Fruit fly (Drosophila melanogaster): ENCODE results near the gene CG6462.
A peak's percentile ranks its signal among the peaks of the same experiment; 100 is the strongest.

Gene CG6462

DNA sequence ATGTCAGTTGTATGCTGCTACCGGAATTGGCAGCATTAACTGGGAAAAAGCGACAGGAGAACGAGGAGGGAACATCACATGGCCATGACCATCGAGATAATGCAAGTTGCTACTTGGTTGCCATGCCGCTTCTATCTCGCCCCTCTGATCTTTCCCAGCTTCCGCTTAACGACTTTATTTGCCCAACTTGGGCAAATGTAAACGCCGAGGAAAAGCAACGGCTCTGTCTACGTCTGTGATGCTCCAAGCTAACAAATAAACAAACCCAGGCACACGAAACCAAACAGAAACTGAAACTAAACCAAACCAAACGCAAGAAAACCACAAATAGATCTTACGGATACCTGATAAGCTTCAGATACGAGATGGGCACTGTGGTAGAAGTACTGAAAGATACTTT, 44.7 kb upstream of the CG6462 start (continued):
- no peak for TF ChIP-seq insv (GFP tag; optimal IDR thresholded peaks at IDR 0.05)
- TF ChIP-seq Blimp-1 (GFP tag; optimal IDR thresholded peaks at IDR 0.05): no peak
- no peak for TF ChIP-seq pita (GFP tag; optimal IDR thresholded peaks at IDR 0.05)
- TF ChIP-seq lilli (GFP tag; optimal IDR thresholded peaks at IDR 0.05): no peak
- TF ChIP-seq ems (GFP tag; optimal IDR thresholded peaks at IDR 0.05): no peak
- TF ChIP-seq z (GFP tag; IDR thresholded peaks at IDR 0.05): no peak
- no peak for TF ChIP-seq klu (GFP tag; IDR thresholded peaks at IDR 0.05)
- no peak for TF ChIP-seq CG1832 (GFP tag; optimal IDR thresholded peaks at IDR 0.05)
- peak; percentile 55; the same call in 2 of the 3 replicates for TF ChIP-seq ci (GFP tag; IDR thresholded peaks at IDR 0.05)
- TF ChIP-seq HLH54F (GFP tag; optimal IDR thresholded peaks at IDR 0.05): no peak
- no peak for TF ChIP-seq Side (GFP tag; optimal IDR thresholded peaks at IDR 0.05)
- no peak for TF ChIP-seq CG30403 (GFP tag; optimal IDR thresholded peaks at IDR 0.05)
- no peak for TF ChIP-seq C15 (GFP tag; IDR thresholded peaks at IDR 0.05)
- TF ChIP-seq CG10209 (GFP tag; optimal IDR thresholded peaks at IDR 0.05): no peak
- no peak for TF ChIP-seq ewg (GFP tag; optimal IDR thresholded peaks at IDR 0.05)
- TF ChIP-seq stc (GFP tag; IDR thresholded peaks at IDR 0.05): no peak
- no peak for TF ChIP-seq exex (tag; optimal IDR thresholded peaks at IDR 0.05)
- TF ChIP-seq CG4404 (GFP tag; IDR thresholded peaks at IDR 0.05): no peak
- no peak for TF ChIP-seq CG13296 (GFP tag; optimal IDR thresholded peaks at IDR 0.05)
- TF ChIP-seq CG17361 (GFP tag; IDR thresholded peaks at IDR 0.05): no peak
- peak; percentile 15 for TF ChIP-seq CG2678 (tag; optimal IDR thresholded peaks at IDR 0.05)
- TF ChIP-seq Eip74EF (GFP tag; optimal IDR thresholded peaks at IDR 0.05): no peak
- TF ChIP-seq Asciz (GFP tag; optimal IDR thresholded peaks at IDR 0.05): peak; percentile 4
- TF ChIP-seq CG8290 (GFP tag; optimal IDR thresholded peaks at IDR 0.05): no peak
- no peak for TF ChIP-seq CG8290 (tag; optimal IDR thresholded peaks at IDR 0.05)
- TF ChIP-seq Kr (GFP tag; optimal IDR thresholded peaks at IDR 0.05): no peak
- TF ChIP-seq HLHmδ (GFP tag; optimal IDR thresholded peaks at IDR 0.05): no peak
- TF ChIP-seq BtbVII (GFP tag; optimal IDR thresholded peaks at IDR 0.05): no peak
- no peak for TF ChIP-seq CG34376 (GFP tag; optimal IDR thresholded peaks at IDR 0.05)
- no peak for TF ChIP-seq CG14710 (tag; optimal IDR thresholded peaks at IDR 0.05)
- no peak for TF ChIP-seq NC2α (GFP tag; optimal IDR thresholded peaks at IDR 0.05)
- no peak for TF ChIP-seq CG5180 (GFP tag; optimal IDR thresholded peaks at IDR 0.05)
- no peak for TF ChIP-seq Bgb (GFP tag; IDR thresholded peaks at IDR 0.05; ENCODE audit: partially characterized antibody)
- TF ChIP-seq ato (GFP tag; IDR thresholded peaks at IDR 0.05; ENCODE audit: partially characterized antibody): no peak
- no peak for TF ChIP-seq CG18764 (GFP tag; optimal IDR thresholded peaks at IDR 0.05)
- no peak for TF ChIP-seq B-H2 (GFP tag; optimal IDR thresholded peaks at IDR 0.05)
- no peak for TF ChIP-seq Sox102F (GFP tag; optimal IDR thresholded peaks at IDR 0.05)
- no peak for TF ChIP-seq CG17186 (GFP tag; optimal IDR thresholded peaks at IDR 0.05)
- no peak for TF ChIP-seq YL-1 (GFP tag; optimal IDR thresholded peaks at IDR 0.05)
- TF ChIP-seq Awh (GFP tag; IDR thresholded peaks at IDR 0.05): peak; percentile 31; the same call in 1 of the 2 replicates
- TF ChIP-seq lola (GFP tag; optimal IDR thresholded peaks at IDR 0.05): no peak
- TF ChIP-seq p53 (GFP tag; optimal IDR thresholded peaks at IDR 0.05): no peak
- TF ChIP-seq CG1792 (GFP tag; optimal IDR thresholded peaks at IDR 0.05): no peak
- TF ChIP-seq Rfx (GFP tag; IDR thresholded peaks at IDR 0.05): no peak
- peak; percentile 14 for TF ChIP-seq nerfin-1 (tag; optimal IDR thresholded peaks at IDR 0.05)
- TF ChIP-seq mirr (GFP tag; optimal IDR thresholded peaks at IDR 0.05): no peak
- TF ChIP-seq lmd (GFP tag; IDR thresholded peaks at IDR 0.05): no peak
- no peak for TF ChIP-seq CG12769 (tag; optimal IDR thresholded peaks at IDR 0.05)
- TF ChIP-seq Hr51 (GFP tag; optimal IDR thresholded peaks at IDR 0.05): no peak
- no peak for TF ChIP-seq tx (GFP tag; optimal IDR thresholded peaks at IDR 0.05)
- no peak for TF ChIP-seq grau (tag; optimal IDR thresholded peaks at IDR 0.05)
